Fruit fly (Drosophila melanogaster) whole organism, embryonic: ENCODE data around the gene Alg11.

Source experiments
- B-H2 ChIP-seq: fragments of 200-800 bp; sonication (Bioruptor generic); optimal IDR thresholded peaks from 2 replicates; lab custom pipeline; 2018; ENCODE audit warnings: missing biosample characterization, mild to moderate bottlenecking, missing genetic modification characterization
- C15 ChIP-seq: fragments of 200-800 bp; sonication (Bioruptor generic); IDR thresholded peaks from 3 replicates; pipeline ENCODE4 v1.3.6; 2022; ENCODE audit warnings: missing biosample characterization, missing genetic modification characterization
- CG10321 ChIP-seq: fragments of 200-800 bp; sonication (Bioruptor generic); IDR thresholded peaks from 2 replicates; pipeline ENCODE4 v1.3.6; 2022; ENCODE audit warnings: missing biosample characterization, missing genetic modification characterization
- CG10462 ChIP-seq: fragments of 200-800 bp; sonication (Bioruptor generic); optimal IDR thresholded peaks from 2 replicates; lab custom pipeline; 2016; ENCODE audit warnings: missing biosample characterization, missing genetic modification characterization
- CG11093 ChIP-seq: fragments of 200-800 bp; sonication (Bioruptor generic); IDR thresholded peaks from 3 replicates; pipeline ENCODE4 v1.3.6; 2022; ENCODE audit warnings: missing biosample characterization, missing genetic modification characterization
- CG12299 ChIP-seq: fragments of 200-800 bp; sonication (Bioruptor generic); optimal IDR thresholded peaks from 2 replicates; lab custom pipeline; 2018; ENCODE audit warnings: missing biosample characterization, mild to moderate bottlenecking, missing genetic modification characterization
- CG12391 ChIP-seq: fragments of 200-800 bp; sonication (Bioruptor generic); optimal IDR thresholded peaks from 3 replicates; lab custom pipeline; 2018; ENCODE audit warnings: missing biosample characterization, mild to moderate bottlenecking, missing genetic modification characterization, moderate library complexity
- CG13424 ChIP-seq: fragments of 200-800 bp; sonication (Bioruptor generic); optimal IDR thresholded peaks from 2 replicates; lab custom pipeline; 2019; ENCODE audit warnings: missing biosample characterization, mild to moderate bottlenecking, missing genetic modification characterization, moderate library complexity
- CG14050 ChIP-seq: fragments of 200-800 bp; sonication (Bioruptor generic); IDR thresholded peaks from 3 replicates; pipeline ENCODE4 v1.3.6; 2022; ENCODE audit warnings: missing biosample characterization, missing genetic modification characterization
- CG15011 ChIP-seq: fragments of 200-800 bp; sonication (Bioruptor generic); optimal IDR thresholded peaks from 3 replicates; lab custom pipeline; 2018; ENCODE audit warnings: missing biosample characterization, mild to moderate bottlenecking, missing genetic modification characterization
- CG1529 ChIP-seq: fragments of 200-800 bp; sonication (Bioruptor generic); optimal IDR thresholded peaks from 3 replicates; lab custom pipeline; 2018; ENCODE audit warnings: missing biosample characterization, missing genetic modification characterization
- CG1603 ChIP-seq: fragments of 200-800 bp; sonication (Bioruptor generic); optimal IDR thresholded peaks from 2 replicates; lab custom pipeline; 2019; ENCODE audit warnings: missing biosample characterization, mild to moderate bottlenecking, missing genetic modification characterization, moderate library complexity
- CG16863 ChIP-seq: fragments of 200-800 bp; sonication (Bioruptor generic); optimal IDR thresholded peaks from 3 replicates; lab custom pipeline; 2016; ENCODE audit warnings: missing biosample characterization, missing genetic modification characterization
- CG17186 ChIP-seq: fragments of 200-800 bp; sonication (Bioruptor generic); optimal IDR thresholded peaks from 3 replicates; lab custom pipeline; 2017; ENCODE audit warnings: missing biosample characterization, missing genetic modification reagents, missing genetic modification characterization
- CG2116 ChIP-seq: fragments of 200-800 bp; sonication (Bioruptor generic); optimal IDR thresholded peaks from 3 replicates; lab custom pipeline; 2018; ENCODE audit warnings: missing biosample characterization, mild to moderate bottlenecking, missing genetic modification characterization
- CG3163 ChIP-seq: fragments of 200-800 bp; sonication (Bioruptor generic); optimal IDR thresholded peaks from 3 replicates; lab custom pipeline; 2016; ENCODE audit warnings: missing biosample characterization, missing genetic modification characterization
- CG32532 ChIP-seq: fragments of 200-800 bp; sonication (Bioruptor generic); IDR thresholded peaks from 2 replicates; pipeline ENCODE4 v1.3.6; 2022; ENCODE audit warnings: missing biosample characterization, missing genetic modification characterization
- CG3407 ChIP-seq: fragments of 200-800 bp; sonication (Bioruptor generic); optimal IDR thresholded peaks from 2 replicates; lab custom pipeline; 2018; ENCODE audit warnings: missing biosample characterization, mild to moderate bottlenecking, missing genetic modification characterization
- CG3847 ChIP-seq: fragments of 200-800 bp; sonication (Bioruptor generic); IDR thresholded peaks from 2 replicates; pipeline ENCODE4 v1.3.6; 2022; ENCODE audit warnings: missing biosample characterization, missing genetic modification characterization
- CG4360 ChIP-seq: fragments of 200-800 bp; sonication (Bioruptor generic); IDR thresholded peaks from 2 replicates; pipeline ENCODE4 v1.3.6; 2022; ENCODE audit warnings: missing biosample characterization, missing genetic modification characterization
- Dbx ChIP-seq: fragments of 200-800 bp; sonication (Bioruptor generic); IDR thresholded peaks from 3 replicates; pipeline ENCODE4 v1.3.6; 2022; ENCODE audit warnings: missing biosample characterization, missing genetic modification characterization
- Dp ChIP-seq: fragments of 200-800 bp; sonication (Bioruptor generic); optimal IDR thresholded peaks from 2 replicates; lab custom pipeline; 2018; ENCODE audit warnings: missing biosample characterization, mild to moderate bottlenecking, missing genetic modification characterization, moderate library complexity
- E2f1 ChIP-seq: fragments of 200-800 bp; sonication (Bioruptor generic); IDR thresholded peaks from 2 replicates; pipeline ENCODE4 v1.3.6; 2022; ENCODE audit warnings: missing biosample characterization, missing genetic modification characterization
- E2f2 ChIP-seq: fragments of 200-800 bp; sonication (Bioruptor generic); IDR thresholded peaks from 2 replicates; pipeline ENCODE4 v1.3.6; 2022; ENCODE audit warnings: missing biosample characterization, missing genetic modification characterization
- Eip74EF ChIP-seq, 2 experiments: fragments of 200-800 bp in 1 of 2; fragments of >200 bp in 1 of 2; sonication (Bioruptor generic) in 1 of 2; optimal IDR thresholded peaks; 2 replicates each; lab custom pipeline; 2017 to 2019; ENCODE audit warnings: missing biosample characterization in 2 of 2, missing genetic modification characterization in 2 of 2, mild to moderate bottlenecking in 1 of 2, moderate library complexity in 1 of 2
- Ets97D ChIP-seq: fragments of 200-800 bp; sonication (Bioruptor generic); optimal IDR thresholded peaks from 3 replicates; lab custom pipeline; 2016; ENCODE audit warnings: missing biosample characterization, missing genetic modification characterization
- H2.0 ChIP-seq: fragments of 200-800 bp; sonication (Bioruptor generic); IDR thresholded peaks from 2 replicates; pipeline ENCODE4 v1.3.6; 2022; ENCODE audit warnings: missing biosample characterization, missing genetic modification characterization
- HLH3B ChIP-seq: fragments of 200-800 bp; sonication (Bioruptor generic); IDR thresholded peaks from 2 replicates; pipeline ENCODE4 v1.3.6; 2022; ENCODE audit warnings: missing biosample characterization, missing genetic modification characterization
- HLHmδ ChIP-seq: fragments of 200-800 bp; sonication (Bioruptor generic); optimal IDR thresholded peaks from 2 replicates; lab custom pipeline; 2018; ENCODE audit warnings: missing biosample characterization, mild to moderate bottlenecking, missing genetic modification characterization, moderate library complexity
- Hr3 ChIP-seq: fragments of 200-800 bp; sonication (Bioruptor generic); optimal IDR thresholded peaks from 3 replicates; lab custom pipeline; 2016; ENCODE audit warnings: missing biosample characterization, missing genetic modification characterization
- MTF-1 ChIP-seq: fragments of 200-800 bp; sonication (Bioruptor generic); optimal IDR thresholded peaks from 2 replicates; lab custom pipeline; 2018; ENCODE audit warnings: missing biosample characterization, mild to moderate bottlenecking, missing genetic modification characterization, borderline replicate concordance
- Nf-YB ChIP-seq: fragments of 200-800 bp; sonication (Bioruptor generic); optimal IDR thresholded peaks from 3 replicates; lab custom pipeline; 2019; ENCODE audit warnings: missing biosample characterization, mild to moderate bottlenecking, missing genetic modification characterization, moderate library complexity
- Optix ChIP-seq: fragments of 200-800 bp; sonication (Bioruptor generic); IDR thresholded peaks from 3 replicates; pipeline ENCODE4 v1.3.6; 2022; ENCODE audit warnings: missing biosample characterization, missing genetic modification characterization
- Poxn ChIP-seq: fragments of 200-800 bp; sonication (Bioruptor generic); IDR thresholded peaks from 2 replicates; pipeline ENCODE4 v1.3.6; 2022; ENCODE audit warnings: missing biosample characterization, missing genetic modification characterization
- Taf1 ChIP-seq: fragments of 200-800 bp; sonication (Bioruptor generic); IDR thresholded peaks from 2 replicates; pipeline ENCODE4 v1.3.6; 2022; ENCODE audit warnings: missing biosample characterization, missing genetic modification characterization
- YL-1 ChIP-seq: fragments of 200-800 bp; sonication (Bioruptor generic); optimal IDR thresholded peaks from 3 replicates; lab custom pipeline; 2017; ENCODE audit warnings: missing biosample characterization, mild to moderate bottlenecking, missing genetic modification characterization
- cad ChIP-seq: fragments of >200 bp; optimal IDR thresholded peaks from 2 replicates; lab custom pipeline; 2017; ENCODE audit warnings: missing biosample characterization, missing genetic modification characterization
- caup ChIP-seq: fragments of 200-800 bp; sonication (Bioruptor generic); optimal IDR thresholded peaks from 3 replicates; lab custom pipeline; 2017; ENCODE audit warnings: missing biosample characterization, mild to moderate bottlenecking, missing genetic modification characterization, moderate library complexity; ENCODE audit not compliant: severe bottlenecking
- gcm ChIP-seq: fragments of 200-800 bp; sonication (Bioruptor generic); optimal IDR thresholded peaks from 2 replicates; lab custom pipeline; 2019; ENCODE audit warnings: missing biosample characterization, mild to moderate bottlenecking, missing genetic modification characterization, moderate library complexity
- hth ChIP-seq: fragments of >200 bp; optimal IDR thresholded peaks from 2 replicates; lab custom pipeline; 2017; ENCODE audit warnings: inconsistent platforms
- jing ChIP-seq: fragments of 200-800 bp; sonication (Bioruptor generic); optimal IDR thresholded peaks from 2 replicates; lab custom pipeline; 2018; ENCODE audit warnings: missing biosample characterization, mild to moderate bottlenecking, missing genetic modification characterization
- ken ChIP-seq: fragments of 200-800 bp; sonication (Bioruptor generic); IDR thresholded peaks from 3 replicates; pipeline ENCODE4 v1.3.6; 2022; ENCODE audit warnings: missing biosample characterization, missing genetic modification characterization
- lbe ChIP-seq: fragments of 200-800 bp; sonication (Bioruptor generic); optimal IDR thresholded peaks from 2 replicates; lab custom pipeline; 2016; ENCODE audit warnings: missing biosample characterization, mild to moderate bottlenecking, missing genetic modification characterization
- phol ChIP-seq: fragments of 200-800 bp; sonication (Bioruptor generic); optimal IDR thresholded peaks from 3 replicates; lab custom pipeline; 2018; ENCODE audit warnings: missing biosample characterization, mild to moderate bottlenecking, missing genetic modification characterization, moderate library complexity
- pzg ChIP-seq: fragments of 200-800 bp; sonication (Bioruptor generic); optimal IDR thresholded peaks from 3 replicates; lab custom pipeline; 2018; ENCODE audit warnings: missing biosample characterization, mild to moderate bottlenecking, missing genetic modification characterization, moderate library complexity
- salm ChIP-seq: fragments of 200-800 bp; sonication (Bioruptor generic); optimal IDR thresholded peaks from 2 replicates; lab custom pipeline; 2018; ENCODE audit warnings: missing biosample characterization, mild to moderate bottlenecking, missing genetic modification characterization
- schlank ChIP-seq: fragments of 200-800 bp; sonication (Bioruptor generic); optimal IDR thresholded peaks from 2 replicates; lab custom pipeline; 2018; ENCODE audit warnings: missing biosample characterization, mild to moderate bottlenecking, missing genetic modification characterization
- sim ChIP-seq: fragments of 200-800 bp; sonication (Bioruptor generic); IDR thresholded peaks from 2 replicates; pipeline ENCODE4 v1.3.6; 2022; ENCODE audit warnings: missing biosample characterization, missing genetic modification characterization
- slbo ChIP-seq: fragments of 200-800 bp; sonication (Bioruptor generic); IDR thresholded peaks from 2 replicates; pipeline ENCODE4 v1.3.6; 2022; ENCODE audit warnings: missing biosample characterization, missing genetic modification characterization
- sr ChIP-seq: fragments of 200-800 bp; sonication (Bioruptor generic); IDR thresholded peaks from 3 replicates; pipeline ENCODE4 v1.3.6; 2022; ENCODE audit warnings: missing biosample characterization, missing genetic modification characterization
- usp ChIP-seq: fragments of >200 bp; optimal IDR thresholded peaks from 2 replicates; lab custom pipeline; 2017; ENCODE audit warnings: missing biosample characterization, missing genetic modification characterization
- zfh2 ChIP-seq: fragments of 200-800 bp; sonication (Bioruptor generic); optimal IDR thresholded peaks from 2 replicates; lab custom pipeline; 2016; ENCODE audit warnings: missing biosample characterization, missing genetic modification characterization

Gene Alg11

DNA sequence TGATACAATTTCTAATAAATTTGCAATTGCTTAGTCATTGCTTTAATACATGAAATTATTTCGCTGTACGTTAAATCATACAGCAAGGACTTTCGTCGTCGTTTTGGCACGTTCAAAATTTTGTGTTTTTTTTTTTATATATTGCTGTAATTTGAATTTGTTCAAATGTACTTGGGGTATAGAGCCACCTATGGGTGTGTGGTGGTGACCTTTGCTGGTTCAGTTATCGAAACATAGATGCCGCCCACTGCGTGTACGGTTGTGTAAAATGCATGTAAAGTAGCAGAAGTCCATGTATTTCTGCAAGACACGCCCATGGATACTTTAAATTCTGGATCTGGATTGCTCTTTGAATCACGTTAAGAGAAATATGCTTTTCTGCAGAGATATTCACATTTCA, 21.3 kb upstream of the Alg11 start (continued):
- TF ChIP-seq H2.0 (GFP tag; lab: Robert Waterston, UW), result 0 out of 2 replicates have a peak, but pooled peaks have one; percentile 26
- TF ChIP-seq CG3847 (GFP tag; lab: Robert Waterston, UW), result peak; percentile 54
- TF ChIP-seq gcm, result no peak
- peak; percentile 56 for TF ChIP-seq Nf-YB (GFP tag; lab: Kevin White, UChicago)
- TF ChIP-seq lbe, result no peak
- TF ChIP-seq zfh2 (GFP tag; lab: Kevin White, UChicago), result peak; percentile 19
- peak; percentile 47 for TF ChIP-seq caup (GFP tag; lab: Kevin White, UChicago)
- TF ChIP-seq HLH3B (GFP tag; lab: Robert Waterston, UW), result peak; percentile 53; the same call in 1 of the 2 replicates
- TF ChIP-seq CG17186 (GFP tag; lab: Kevin White, UChicago), result no peak
- no peak for TF ChIP-seq schlank (tag; lab: Kevin White, UChicago)
- no peak for TF ChIP-seq sr (GFP tag; lab: Robert Waterston, UW)
- TF ChIP-seq Dp (GFP tag; lab: Kevin White, UChicago), result peak; percentile 57
- TF ChIP-seq E2f2, result peak; percentile 72
- no peak for TF ChIP-seq hth (lab: Kevin White, UChicago)
- peak; percentile 82 for TF ChIP-seq Dbx
- peak; percentile 97 for TF ChIP-seq CG3163 (GFP tag; lab: Kevin White, UChicago)
- TF ChIP-seq CG12391 (tag; lab: Kevin White, UChicago), result peak; percentile 24
- TF ChIP-seq jing (GFP tag; lab: Kevin White, UChicago), result peak; percentile 13
- TF ChIP-seq cad (GFP tag; lab: Kevin White, UChicago), result no peak
- peak; percentile 66; the same call in 2 of the 3 replicates for TF ChIP-seq ken (GFP tag; lab: Robert Waterston, UW)
- no peak for TF ChIP-seq CG10462
- TF ChIP-seq Hr3 (GFP tag; lab: Kevin White, UChicago), result peak; percentile 81
- no peak for TF ChIP-seq YL-1 (GFP tag; lab: Kevin White, UChicago)
- TF ChIP-seq CG15011 (GFP tag; lab: Kevin White, UChicago), result no peak
- peak; percentile 31 for TF ChIP-seq Ets97D
- no peak for TF ChIP-seq Optix (GFP tag; lab: Robert Waterston, UW)
- TF ChIP-seq Poxn (GFP tag; lab: Robert Waterston, UW), result no peak
- peak; percentile 29 for TF ChIP-seq CG3407 (GFP tag; lab: Kevin White, UChicago)
- TF ChIP-seq E2f1, result peak; percentile 67; the same call in 1 of the 2 replicates
- TF ChIP-seq CG10321 (GFP tag; lab: Robert Waterston, UW), result no peak
- no peak for TF ChIP-seq CG2116 (GFP tag; lab: Kevin White, UChicago)
- no peak for TF ChIP-seq CG11093
- peak; percentile 44 for TF ChIP-seq HLHmδ (GFP tag; lab: Kevin White, UChicago)
- no peak for TF ChIP-seq B-H2 (GFP tag; lab: Kevin White, UChicago)
- TF ChIP-seq salm, result no peak
- TF ChIP-seq phol (tag; lab: Kevin White, UChicago), result peak; percentile 47
- no peak for TF ChIP-seq CG14050 (GFP tag; lab: Robert Waterston, UW)
- no peak for TF ChIP-seq C15 (GFP tag; lab: Robert Waterston, UW)
- TF ChIP-seq Taf1 (GFP tag; lab: Robert Waterston, UW), result no peak; the same call in 1 of the 2 replicates
- no peak for TF ChIP-seq CG4360 (GFP tag; lab: Robert Waterston, UW)
- peak; percentile 72 for TF ChIP-seq CG1603 (tag; lab: Kevin White, UChicago)
- TF ChIP-seq Eip74EF (GFP tag; optimal IDR thresholded peaks at IDR 0.05; lab: Kevin White, UChicago), result no peak
- peak; percentile 68 for TF ChIP-seq CG16863
- TF ChIP-seq pzg, result no peak
- no peak for TF ChIP-seq usp
- TF ChIP-seq CG12299, result no peak
- TF ChIP-seq CG32532 (GFP tag; lab: Robert Waterston, UW), result peak; percentile 83; the same call in 1 of the 2 replicates
- TF ChIP-seq CG1529, result no peak
- TF ChIP-seq sim (GFP tag; lab: Robert Waterston, UW), result no peak
- TF ChIP-seq CG13424 (tag; lab: Kevin White, UChicago), result no peak
- TF ChIP-seq MTF-1 (GFP tag; lab: Kevin White, UChicago), result peak; percentile 7
- peak; percentile 86 for TF ChIP-seq slbo (GFP tag; lab: Robert Waterston, UW)
